Worm (Caenorhabditis elegans) whole organism, L2 larva: Measurements from ENCODE around the gene ZK757.10.

ENCODE experiments used
- ama-1 ChIP-seq: fragments of 150-350 bp; optimal IDR thresholded peaks from 2 replicates; lab custom pipeline; 2018; ENCODE audit warnings: inconsistent platforms
- egl-27 ChIP-seq: sonication (generic microtip); optimal IDR thresholded peaks from 3 replicates; lab custom pipeline; 2017; ENCODE audit warnings: missing biosample characterization, missing genetic modification reagents, missing genetic modification characterization
- mbf-1 ChIP-seq: sonication (generic microtip); optimal IDR thresholded peaks from 2 replicates; lab custom pipeline; 2017; ENCODE audit warnings: missing biosample characterization, missing genetic modification characterization
- nhr-12 ChIP-seq: fragments of 150-350 bp; optimal IDR thresholded peaks from 2 replicates; lab custom pipeline; 2014; ENCODE audit warnings: missing biosample characterization, missing genetic modification characterization
- nhr-25 ChIP-seq: fragments of 150-350 bp; sonication (generic microtip); optimal IDR thresholded peaks from 3 replicates; lab custom pipeline; 2014; ENCODE audit warnings: missing biosample characterization, missing genetic modification characterization
- unc-62 ChIP-seq: fragments of 150-350 bp; optimal IDR thresholded peaks from 2 replicates; lab custom pipeline; 2014; ENCODE audit warnings: missing biosample characterization, missing genetic modification reagents, missing genetic modification characterization
- ztf-11 ChIP-seq: sonication (generic microtip); optimal IDR thresholded peaks from 2 replicates; lab custom pipeline; 2017; ENCODE audit warnings: missing biosample characterization, missing genetic modification characterization

ce11 chrIII:9899720-9900119 is 22.7 kb downstream of the ZK757.10 start:
- TF ChIP-seq ama-1 (lab: Kevin White, UChicago) (no peak), nhr-25 (tag; lab: Kevin White, UChicago) (no peak), mbf-1 (tag; lab: Kevin White, UChicago) (no peak), ztf-11 (no peak), unc-62 (GFP tag; lab: Kevin White, UChicago) (no peak), nhr-12 (tag; lab: Kevin White, UChicago) (no peak), egl-27 (tag; lab: Kevin White, UChicago) (no peak)
